Fruit fly (Drosophila melanogaster): ENCODE measurements around the gene Prosbeta4.

Prosbeta4 gene

dm6 chr2L:16684908-16685611 lies 46.9 kb downstream of the Prosbeta4 start (continued):
- TF ChIP-seq Lhr (GFP tag; optimal IDR thresholded peaks at IDR 0.05) (no peak), CG32767 (GFP tag; IDR thresholded peaks at IDR 0.05) (peak; percentile 12; the same call in 1 of the 2 replicates), CG30403 (GFP tag; optimal IDR thresholded peaks at IDR 0.05) (peak; percentile 69), so (GFP tag; IDR thresholded peaks at IDR 0.05) (no peak), sens (GFP tag) (peak; percentile 17), CG4730 (GFP tag; IDR thresholded peaks at IDR 0.05) (no peak), CG11504 (tag; optimal IDR thresholded peaks at IDR 0.05) (peak; percentile 84), NfI (GFP tag; optimal IDR thresholded peaks at IDR 0.05) (peak; percentile 22), schlank (tag; optimal IDR thresholded peaks at IDR 0.05) (no peak), bsh (GFP tag; optimal IDR thresholded peaks at IDR 0.05) (peak; percentile 61), Spps (tag; optimal IDR thresholded peaks at IDR 0.05) (no peak), CG11696 (GFP tag; IDR thresholded peaks at IDR 0.05) (no peak), CG31441 (GFP tag; IDR thresholded peaks at IDR 0.05) (peak; percentile 66), Blimp-1 (GFP tag; optimal IDR thresholded peaks at IDR 0.05) (peak; percentile 72), CG17186 (GFP tag; optimal IDR thresholded peaks at IDR 0.05) (no peak), CG5245 (GFP tag; optimal IDR thresholded peaks at IDR 0.05) (peak; percentile 15), stc (GFP tag; IDR thresholded peaks at IDR 0.05) (no peak), ttk (GFP tag; IDR thresholded peaks at IDR 0.05) (no peak), CG9727 (GFP tag; optimal IDR thresholded peaks at IDR 0.05) (peak; percentile 47), ci (GFP tag; IDR thresholded peaks at IDR 0.05) (peak; percentile 20; the same call in 1 of the 3 replicates), cwo (GFP tag; optimal IDR thresholded peaks at IDR 0.05) (peak; percentile 75), CG10565 (GFP tag; optimal IDR thresholded peaks at IDR 0.05) (no peak), CG15601 (tag; optimal IDR thresholded peaks at IDR 0.05) (peak; percentile 51), E2f1 (GFP tag; IDR thresholded peaks at IDR 0.05) (peak; percentile 45), Med (GFP tag) (peak; percentile 56), klu (GFP tag; IDR thresholded peaks at IDR 0.05) (no peak), CG1602 (GFP tag; optimal IDR thresholded peaks at IDR 0.05) (peak; percentile 8), gem (tag; optimal IDR thresholded peaks at IDR 0.05) (peak; percentile 87), CG12219 (GFP tag; optimal IDR thresholded peaks at IDR 0.05) (peak; percentile 8), ind (GFP tag; optimal IDR thresholded peaks at IDR 0.05) (peak; percentile 17), jing (GFP tag; optimal IDR thresholded peaks at IDR 0.05) (no peak), Hand (GFP tag; optimal IDR thresholded peaks at IDR 0.05) (peak; percentile 72), dysf (GFP tag; IDR thresholded peaks at IDR 0.05) (peak; percentile 50; the same call in 2 of the 3 replicates), zfh2 (GFP tag; optimal IDR thresholded peaks at IDR 0.05) (no peak), Fer1 (GFP tag; optimal IDR thresholded peaks at IDR 0.05) (peak; percentile 77), Gsc (GFP tag; IDR thresholded peaks at IDR 0.05) (no peak), YL-1 (GFP tag; optimal IDR thresholded peaks at IDR 0.05) (no peak), CG6854 (GFP tag; optimal IDR thresholded peaks at IDR 0.05) (peak; percentile 34), chn (GFP tag; optimal IDR thresholded peaks at IDR 0.05) (no peak), zfh1 (GFP tag; IDR thresholded peaks at IDR 0.05) (no peak; the same call in 2 of the 3 replicates), CG17361 (GFP tag; IDR thresholded peaks at IDR 0.05) (peak; percentile 77), Sox100B (GFP tag; optimal IDR thresholded peaks at IDR 0.05) (peak; percentile 78), dpn (GFP tag; optimal IDR thresholded peaks at IDR 0.05) (peak in 1 of 2 experiments; percentile 10), Drgx (GFP tag; IDR thresholded peaks at IDR 0.05) (peak; percentile 26), unc-4 (GFP tag; IDR thresholded peaks at IDR 0.05; ENCODE audit: partially characterized antibody) (no peak), al (GFP tag; IDR thresholded peaks at IDR 0.05) (no peak), CG3995 (GFP tag; optimal IDR thresholded peaks at IDR 0.05) (no peak), CG8089 (GFP tag; optimal IDR thresholded peaks at IDR 0.05) (no peak), Hmr (GFP tag; optimal IDR thresholded peaks at IDR 0.05) (peak; percentile 78), H2.0 (GFP tag; IDR thresholded peaks at IDR 0.05) (no peak)

All from whole organism, embryonic.